Fruit fly (Drosophila melanogaster) whole organism, prepupa: Measurements from ENCODE around the gene Muc91C.
A peak's percentile ranks its signal among the peaks of the same experiment; 100 is the strongest.

Experiments
- Blimp-1 ChIP-seq: fragments of 200-800 bp; sonication (Bioruptor generic); optimal IDR thresholded peaks from 3 replicates; lab custom pipeline; 2017; ENCODE audit warnings: missing biosample characterization, missing genetic modification characterization, mild to moderate bottlenecking, moderate library complexity, missing genetic modification reagents
- CG11902 ChIP-seq: fragments of 200-800 bp; sonication (Bioruptor generic); optimal IDR thresholded peaks from 3 replicates; lab custom pipeline; 2016; ENCODE audit warnings: missing biosample characterization, missing genetic modification characterization
- CG15336 ChIP-seq: fragments of 200-800 bp; sonication (Bioruptor generic); IDR thresholded peaks from 2 replicates; pipeline ENCODE4 v1.3.6; 2022; ENCODE audit warnings: missing biosample characterization, missing genetic modification characterization
- CG1621 ChIP-seq: fragments of 200-800 bp; sonication (Bioruptor generic); optimal IDR thresholded peaks from 3 replicates; lab custom pipeline; 2018; ENCODE audit warnings: missing biosample characterization, mild to moderate bottlenecking, missing genetic modification characterization
- CG16779 ChIP-seq: fragments of 200-800 bp; sonication (Bioruptor generic); optimal IDR thresholded peaks from 3 replicates; lab custom pipeline; 2017; ENCODE audit warnings: missing biosample characterization, mild to moderate bottlenecking, missing genetic modification characterization
- CG3032 ChIP-seq: fragments of 200-800 bp; optimal IDR thresholded peaks from 2 replicates; lab custom pipeline; 2019; ENCODE audit warnings: missing biosample characterization, mild to moderate bottlenecking, missing genetic modification characterization, moderate library complexity
- CG31627 ChIP-seq: fragments of 200-800 bp; sonication (Bioruptor generic); optimal IDR thresholded peaks from 3 replicates; lab custom pipeline; 2016; ENCODE audit warnings: missing biosample characterization, missing genetic modification characterization
- CG32006 ChIP-seq: fragments of 200-800 bp; sonication (Bioruptor generic); optimal IDR thresholded peaks from 3 replicates; lab custom pipeline; 2017; ENCODE audit warnings: missing biosample characterization, mild to moderate bottlenecking, missing genetic modification characterization
- CG34406 ChIP-seq: fragments of 200-800 bp; sonication (Bioruptor generic); optimal IDR thresholded peaks from 3 replicates; lab custom pipeline; 2016; ENCODE audit warnings: missing biosample characterization, missing genetic modification characterization
- CG3919 ChIP-seq: fragments of 200-800 bp; sonication (Bioruptor generic); optimal IDR thresholded peaks from 3 replicates; lab custom pipeline; 2016; ENCODE audit warnings: missing biosample characterization, missing genetic modification characterization
- CG6163 ChIP-seq: fragments of 200-800 bp; sonication (Bioruptor generic); IDR thresholded peaks from 3 replicates; pipeline ENCODE4 v1.3.6; 2022; ENCODE audit warnings: missing biosample characterization, missing genetic modification characterization
- CG6276 ChIP-seq: fragments of 200-800 bp; sonication (Bioruptor generic); optimal IDR thresholded peaks from 2 replicates; lab custom pipeline; 2017; ENCODE audit warnings: missing biosample characterization, mild to moderate bottlenecking, missing genetic modification characterization
- CG6808 ChIP-seq: fragments of 200-800 bp; sonication (Bioruptor generic); optimal IDR thresholded peaks from 3 replicates; lab custom pipeline; 2017; ENCODE audit warnings: missing biosample characterization, missing genetic modification characterization, mild to moderate bottlenecking, moderate library complexity, missing genetic modification reagents
- CG6854 ChIP-seq: fragments of 200-800 bp; sonication (Bioruptor generic); optimal IDR thresholded peaks from 2 replicates; lab custom pipeline; 2017; ENCODE audit warnings: missing biosample characterization, mild to moderate bottlenecking, missing genetic modification characterization
- CG8119 ChIP-seq: fragments of 200-800 bp; sonication (Bioruptor generic); IDR thresholded peaks from 3 replicates; pipeline ENCODE4 v1.3.6; 2022; ENCODE audit warnings: missing biosample characterization, missing genetic modification characterization
- CG9139 ChIP-seq: fragments of 200-800 bp; sonication (Bioruptor generic); optimal IDR thresholded peaks from 3 replicates; lab custom pipeline; 2017; ENCODE audit warnings: missing biosample characterization, mild to moderate bottlenecking, missing genetic modification characterization
- Eip75B ChIP-seq: fragments of 200-800 bp; sonication (Bioruptor generic); optimal IDR thresholded peaks from 3 replicates; lab custom pipeline; 2016; ENCODE audit warnings: missing biosample characterization, missing genetic modification characterization
- Eip78C ChIP-seq: fragments of 200-800 bp; sonication (Bioruptor generic); peaks from one replicate; lab custom pipeline; 2016; ENCODE audit warnings: missing biosample characterization, missing genetic modification characterization
- Ets21C ChIP-seq: fragments of 200-800 bp; sonication (Bioruptor generic); optimal IDR thresholded peaks from 3 replicates; lab custom pipeline; 2016; ENCODE audit warnings: missing biosample characterization, missing genetic modification characterization
- Gug ChIP-seq: fragments of 200-800 bp; sonication (Bioruptor generic); IDR thresholded peaks from 2 replicates; pipeline ENCODE4 v1.3.6; 2022; ENCODE audit warnings: missing biosample characterization, missing genetic modification characterization
- Hr39 ChIP-seq: fragments of 200-800 bp; sonication (Bioruptor generic); optimal IDR thresholded peaks from 2 replicates; lab custom pipeline; 2016; ENCODE audit warnings: missing biosample characterization, missing genetic modification characterization
- Lpt ChIP-seq: fragments of 200-800 bp; sonication (Bioruptor generic); optimal IDR thresholded peaks from 3 replicates; lab custom pipeline; 2016; ENCODE audit warnings: missing biosample characterization, missing genetic modification characterization
- OdsH ChIP-seq: fragments of 200-800 bp; sonication (Bioruptor generic); optimal IDR thresholded peaks from 3 replicates; lab custom pipeline; 2016; ENCODE audit warnings: missing biosample characterization, missing genetic modification characterization
- Sox15 ChIP-seq: fragments of 200-800 bp; sonication (Bioruptor generic); optimal IDR thresholded peaks from 3 replicates; lab custom pipeline; 2016; ENCODE audit warnings: missing biosample characterization, missing genetic modification characterization
- dac ChIP-seq: fragments of 200-800 bp; sonication (Bioruptor generic); optimal IDR thresholded peaks from 2 replicates; lab custom pipeline; 2017; ENCODE audit warnings: missing biosample characterization, mild to moderate bottlenecking, missing genetic modification characterization
- eg ChIP-seq: fragments of 200-800 bp; sonication (Bioruptor generic); IDR thresholded peaks from 3 replicates; pipeline ENCODE4 v1.3.6; 2022; ENCODE audit warnings: missing biosample characterization, missing genetic modification characterization
- esn ChIP-seq: fragments of 200-800 bp; sonication (Bioruptor generic); optimal IDR thresholded peaks from 2 replicates; lab custom pipeline; 2016; ENCODE audit warnings: missing biosample characterization, mild to moderate bottlenecking, missing genetic modification characterization, moderate library complexity
- fd59A ChIP-seq: fragments of 200-800 bp; sonication (Bioruptor generic); optimal IDR thresholded peaks from 2 replicates; lab custom pipeline; 2017; ENCODE audit warnings: missing biosample characterization, mild to moderate bottlenecking, missing genetic modification characterization, missing genetic modification reagents
- fd85E ChIP-seq: fragments of 200-800 bp; sonication (Bioruptor generic); optimal IDR thresholded peaks from 3 replicates; lab custom pipeline; 2016; ENCODE audit warnings: missing biosample characterization, missing genetic modification characterization
- fkh ChIP-seq: fragments of 200-800 bp; sonication (Bioruptor generic); optimal IDR thresholded peaks from 3 replicates; lab custom pipeline; 2017; ENCODE audit warnings: missing biosample characterization, mild to moderate bottlenecking, missing genetic modification characterization, moderate library complexity
- lz ChIP-seq: fragments of 200-800 bp; sonication (Bioruptor generic); optimal IDR thresholded peaks from 3 replicates; lab custom pipeline; 2016; ENCODE audit warnings: missing biosample characterization, missing genetic modification characterization
- net ChIP-seq: fragments of 200-800 bp; sonication (Bioruptor generic); optimal IDR thresholded peaks from 3 replicates; lab custom pipeline; 2016; ENCODE audit warnings: missing biosample characterization, missing genetic modification characterization
- pdm3 ChIP-seq: fragments of 200-800 bp; sonication (Bioruptor generic); optimal IDR thresholded peaks from 3 replicates; lab custom pipeline; 2016; ENCODE audit warnings: missing biosample characterization, missing genetic modification characterization
- salr ChIP-seq, 2 experiments: fragments of 200-800 bp; sonication (Bioruptor generic); optimal IDR thresholded peaks; 3 replicates each; lab custom pipeline; 2016 to 2018; ENCODE audit warnings: missing biosample characterization in 2 of 2, missing genetic modification characterization in 2 of 2, mild to moderate bottlenecking in 1 of 2
- spab ChIP-seq: fragments of 200-800 bp; sonication (Bioruptor generic); optimal IDR thresholded peaks from 2 replicates; lab custom pipeline; 2017; ENCODE audit warnings: missing biosample characterization, mild to moderate bottlenecking, missing genetic modification characterization, missing genetic modification reagents
- ss ChIP-seq, 2 experiments: fragments of 200-800 bp; sonication (Bioruptor generic); optimal IDR thresholded peaks; 2 replicates in 1 of 2; 3 replicates in 1 of 2; lab custom pipeline; 2017 to 2018; ENCODE audit warnings: mild to moderate bottlenecking in 2 of 2, missing biosample characterization in 2 of 2, missing genetic modification characterization in 2 of 2, moderate library complexity in 1 of 2
- svp ChIP-seq: fragments of 200-800 bp; sonication (Bioruptor generic); peaks from one replicate; lab custom pipeline; 2016; ENCODE audit warnings: missing biosample characterization, missing genetic modification characterization
- topi ChIP-seq: fragments of 200-800 bp; sonication (Bioruptor generic); optimal IDR thresholded peaks from 3 replicates; lab custom pipeline; 2016; ENCODE audit warnings: missing biosample characterization, missing genetic modification characterization
- vri ChIP-seq: fragments of 200-800 bp; sonication (Bioruptor generic); optimal IDR thresholded peaks from 3 replicates; lab custom pipeline; 2016; ENCODE audit warnings: missing biosample characterization, mild to moderate bottlenecking, missing genetic modification characterization

Muc91C gene

DNA sequence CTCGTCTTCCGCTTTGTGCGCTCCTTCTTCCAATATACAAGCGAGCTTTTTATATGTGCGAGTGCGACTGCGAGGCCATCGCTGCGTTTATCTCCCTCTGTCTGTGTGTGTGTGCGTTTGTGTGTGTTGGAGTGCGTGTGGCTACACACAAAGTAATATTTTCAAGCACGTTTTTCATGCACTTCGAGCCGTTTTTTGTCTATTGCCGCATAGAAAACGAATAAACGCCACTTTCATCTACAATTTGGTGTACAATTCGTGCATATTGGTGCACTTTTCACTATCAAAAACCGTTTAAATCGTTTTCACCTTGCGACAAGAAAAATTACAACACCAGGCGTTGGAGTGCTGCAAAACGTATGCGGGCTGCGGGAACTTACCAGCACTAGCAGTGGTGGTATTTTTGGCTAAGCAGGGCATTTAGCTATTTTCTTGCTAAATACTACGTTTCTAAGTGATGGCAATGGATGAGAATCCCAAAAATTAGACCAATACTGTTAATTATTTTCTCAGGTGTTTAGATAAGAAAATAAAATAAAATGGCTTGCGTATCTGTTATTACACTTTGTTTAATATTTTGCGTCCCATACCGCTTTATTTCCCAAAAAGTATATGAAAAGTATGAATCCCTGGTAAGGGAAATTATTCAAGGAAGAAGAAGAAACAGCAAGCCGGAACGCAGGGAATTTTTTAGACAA lies 33.4 kb downstream of the Muc91C start, which contains the start of the genes CG31224 and CstF64 (continued):
- TF ChIP-seq salr (GFP tag; optimal IDR thresholded peaks at IDR 0.05; lab: Kevin White, UChicago) (peak in 1 of 2 experiments; percentile 44), CG6808 (GFP tag; lab: Kevin White, UChicago) (no peak), vri (GFP tag; lab: Kevin White, UChicago) (peak; percentile 89), CG34406 (GFP tag; lab: Kevin White, UChicago) (peak; percentile 69), CG1621 (tag; lab: Kevin White, UChicago) (peak; percentile 66), CG6276 (GFP tag; lab: Kevin White, UChicago) (no peak), Blimp-1 (GFP tag; lab: Kevin White, UChicago) (no peak), CG6163 (peak; percentile 75), fd59A (peak; percentile 54)

DNA sequence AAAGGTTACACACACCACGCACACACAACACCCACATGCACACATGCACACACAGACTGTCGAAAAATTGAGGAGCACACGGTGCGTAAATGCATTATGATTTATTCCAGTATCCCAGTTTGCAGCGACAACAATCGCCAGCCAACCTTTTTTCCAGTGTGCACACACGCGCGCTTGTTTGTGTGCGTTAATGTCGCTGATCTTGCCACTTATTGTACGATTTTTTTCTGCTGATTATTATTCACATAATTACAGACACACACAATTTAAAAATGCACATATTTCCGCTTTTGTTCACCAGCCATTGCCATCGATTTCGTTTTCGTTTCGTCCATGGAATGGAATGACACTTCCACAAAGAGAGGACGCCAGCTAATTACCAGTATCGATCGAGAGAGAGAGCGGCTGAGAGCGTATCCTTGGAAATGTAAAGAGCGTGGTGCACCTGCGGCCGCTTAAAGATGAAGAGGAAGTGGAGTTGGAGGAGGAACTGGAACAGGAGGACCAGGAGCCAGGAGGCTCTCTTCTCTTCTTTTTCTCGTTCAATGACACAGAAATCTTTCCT lies 34.1 kb downstream of the Muc91C start:
- TF ChIP-seq CG11902 (GFP tag; lab: Kevin White, UChicago) (no peak), Blimp-1 (GFP tag; lab: Kevin White, UChicago) (peak; percentile 66), CG6163 (peak; percentile 18; the same call in 1 of the 3 replicates), Eip78C (GFP tag; lab: Kevin White, UChicago) (peak; percentile 51), topi (GFP tag; lab: Kevin White, UChicago) (no peak), Sox15 (GFP tag; lab: Kevin White, UChicago) (no peak), Eip75B (no peak), esn (no peak), CG34406 (GFP tag; lab: Kevin White, UChicago) (no peak), spab (GFP tag; lab: Kevin White, UChicago) (no peak), svp (GFP tag; lab: Kevin White, UChicago) (peak; percentile 79), ss (GFP tag; optimal IDR thresholded peaks at IDR 0.05; lab: Kevin White, UChicago) (no peak), CG9139 (GFP tag; lab: Kevin White, UChicago) (no peak), fd85E (GFP tag; lab: Kevin White, UChicago) (no peak)

DNA sequence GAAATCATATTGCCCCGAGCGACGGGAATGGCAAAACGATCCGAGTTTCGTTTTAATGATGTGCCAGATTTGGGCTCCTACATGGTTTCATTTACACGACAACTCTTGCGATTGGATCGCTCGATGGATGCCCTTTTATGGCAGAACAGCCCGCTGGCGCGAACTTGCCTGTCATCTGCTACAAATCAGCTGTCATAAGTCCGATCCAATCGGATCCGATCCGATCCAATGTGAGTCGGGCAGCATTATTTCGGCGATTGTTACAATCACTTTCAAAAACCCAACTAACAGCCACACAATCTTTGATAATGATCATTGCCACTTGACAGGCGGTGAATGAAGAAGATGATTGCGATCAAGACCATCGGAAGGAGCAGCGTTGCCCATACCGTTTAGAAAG lies 48.9 kb downstream of the Muc91C start:
- TF ChIP-seq CG11902 (GFP tag; lab: Kevin White, UChicago): no peak
- TF ChIP-seq CG9139 (GFP tag; lab: Kevin White, UChicago): no peak
- TF ChIP-seq spab (GFP tag; lab: Kevin White, UChicago): no peak
- no peak for TF ChIP-seq net (GFP tag; lab: Kevin White, UChicago)

DNA sequence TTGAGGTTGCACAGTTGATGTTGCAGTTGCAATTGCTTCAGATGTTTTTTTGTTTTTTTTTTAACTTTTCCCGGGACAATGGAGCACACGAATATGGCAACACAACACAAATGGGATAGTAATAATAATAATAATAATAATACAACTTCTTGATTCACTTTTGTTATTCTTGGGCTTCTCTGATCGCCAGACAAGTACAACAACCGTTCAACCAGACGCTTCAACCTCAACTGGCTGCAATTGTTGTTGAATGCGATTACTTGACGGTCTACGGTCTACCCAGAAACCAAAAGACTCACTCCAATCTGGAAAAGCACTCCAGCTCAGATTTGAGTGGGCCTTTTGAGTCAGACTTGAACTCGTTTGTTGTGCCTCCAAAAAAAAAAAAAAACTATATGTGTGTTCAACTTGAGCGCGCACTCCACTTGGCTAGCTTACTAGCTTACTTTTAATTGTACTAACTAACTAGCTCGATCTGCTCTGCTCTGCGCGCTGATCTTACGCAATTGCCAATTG lies 51.2 kb downstream of the Muc91C start, which contains the start of gene CG14301:
TSS of gene CG14301 (minus strand) at position 216 of the 516 bp plus-strand sequence.
- no peak for TF ChIP-seq fkh (GFP tag; lab: Kevin White, UChicago)
- TF ChIP-seq eg (GFP tag; lab: Robert Waterston, UW): peak; percentile 29; the same call in 1 of the 3 replicates
- peak in 1 of 2 experiments; percentile 13 for TF ChIP-seq ss (GFP tag; optimal IDR thresholded peaks at IDR 0.05; lab: Kevin White, UChicago)
- TF ChIP-seq Eip78C (GFP tag; lab: Kevin White, UChicago): peak; percentile 29
- no peak for TF ChIP-seq spab (GFP tag; lab: Kevin White, UChicago)
- TF ChIP-seq CG15336: peak; percentile 16; the same call in 1 of the 2 replicates
- peak; percentile 3 for TF ChIP-seq Lpt
- peak; percentile 10 for TF ChIP-seq CG3919 (GFP tag; lab: Kevin White, UChicago)

DNA sequence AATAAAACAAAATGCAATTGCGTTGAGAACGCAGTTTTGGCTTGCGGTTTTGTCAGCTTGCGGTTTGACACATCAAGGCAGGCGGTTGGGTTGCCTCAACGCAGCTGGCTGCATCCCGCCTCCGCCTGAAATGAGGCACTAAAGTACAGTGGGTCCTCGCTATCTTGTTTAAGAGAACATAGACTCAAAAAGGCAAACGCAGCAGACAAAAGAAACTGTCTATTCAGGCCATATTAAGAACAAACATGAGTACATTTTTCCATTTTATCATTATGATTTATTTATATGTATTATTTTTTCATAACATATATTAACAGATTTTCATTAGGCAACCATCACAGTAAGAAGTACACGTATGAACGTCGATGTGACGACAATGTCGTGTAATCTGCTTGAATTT lies 52.9 kb downstream of the Muc91C start:
- TF ChIP-seq Hr39: no peak
- no peak for TF ChIP-seq CG16779 (tag; lab: Kevin White, UChicago)
- TF ChIP-seq CG6854 (GFP tag; lab: Kevin White, UChicago): no peak
- TF ChIP-seq Ets21C: no peak
- TF ChIP-seq Eip78C (GFP tag; lab: Kevin White, UChicago): peak; percentile 56
- no peak for TF ChIP-seq pdm3 (GFP tag; lab: Kevin White, UChicago)
- peak; percentile 6 for TF ChIP-seq CG3032 (tag; lab: Kevin White, UChicago)
- no peak for TF ChIP-seq dac (GFP tag; lab: Kevin White, UChicago)
- peak; percentile 33; the same call in 1 of the 3 replicates for TF ChIP-seq CG8119 (GFP tag; lab: Robert Waterston, UW)
- TF ChIP-seq CG6808 (GFP tag; lab: Kevin White, UChicago): no peak
- TF ChIP-seq CG31627 (GFP tag; lab: Kevin White, UChicago): no peak
- TF ChIP-seq OdsH (GFP tag; lab: Kevin White, UChicago): peak; percentile 13
- TF ChIP-seq esn: peak; percentile 4
- TF ChIP-seq eg (GFP tag; lab: Robert Waterston, UW): peak; percentile 75
- no peak for TF ChIP-seq net (GFP tag; lab: Kevin White, UChicago)
- TF ChIP-seq lz (GFP tag; lab: Kevin White, UChicago): no peak
- TF ChIP-seq Gug (GFP tag; lab: Robert Waterston, UW): peak; percentile 30; the same call in 1 of the 2 replicates
- peak; percentile 27 for TF ChIP-seq CG3919 (GFP tag; lab: Kevin White, UChicago)
- TF ChIP-seq fd85E (GFP tag; lab: Kevin White, UChicago): no peak
- no peak for TF ChIP-seq Blimp-1 (GFP tag; lab: Kevin White, UChicago)
- peak; percentile 46 for TF ChIP-seq CG32006 (GFP tag; lab: Kevin White, UChicago)
